Worm (Caenorhabditis elegans) whole organism, L4/young adult: Measurements from ENCODE around the gene ZC506.1.

ENCODE experiments used
- W03F9.2 ChIP-seq: fragments of 150-350 bp; optimal IDR thresholded peaks from 2 replicates; lab custom pipeline; 2014; ENCODE audit warnings: missing biosample characterization, missing genetic modification characterization
- dao-5 ChIP-seq: sonication (generic microtip); optimal IDR thresholded peaks from 2 replicates; lab custom pipeline; 2016; ENCODE audit warnings: missing genotype, missing genetic modification characterization, moderate library complexity, missing compliant biosample characterization
- him-1 ChIP-seq: sonication (generic microtip); optimal IDR thresholded peaks from 2 replicates; lab custom pipeline; 2016; ENCODE audit warnings: missing genotype, missing genetic modification reagents, missing genetic modification characterization, missing compliant biosample characterization

ce11 chrX:10009985-10010384 lies 51.2 kb downstream of the ZC506.1 start:
- TF ChIP-seq him-1 (tag; lab: Kevin White, UChicago), result no peak
- no peak for TF ChIP-seq W03F9.2 (tag; lab: Kevin White, UChicago)
- no peak for TF ChIP-seq dao-5 (tag; lab: Kevin White, UChicago)
